Worm (Caenorhabditis elegans) whole organism, early embryonic: ENCODE results near the gene srg-47.

Experiments
- B0310.2 ChIP-seq: sonication (generic microtip); optimal IDR thresholded peaks from 2 replicates; lab custom pipeline; 2016; ENCODE audit warnings: mild to moderate bottlenecking, missing genetic modification characterization, missing compliant biosample characterization
- aly-1 ChIP-seq: sonication (generic microtip); optimal IDR thresholded peaks from 2 replicates; lab custom pipeline; 2016; ENCODE audit warnings: missing genetic modification characterization, missing compliant biosample characterization
- ama-1 ChIP-seq: fragments of 150-350 bp; optimal IDR thresholded peaks from 2 replicates; lab custom pipeline; 2014
- ets-7 ChIP-seq: sonication (generic microtip); optimal IDR thresholded peaks from 2 replicates; lab custom pipeline; 2016; ENCODE audit warnings: missing genotype, missing genetic modification characterization, missing compliant biosample characterization
- flt-1 ChIP-seq: fragments of 200-800 bp; sonication (Bioruptor generic); IDR thresholded peaks from 2 replicates; pipeline ENCODE4 v1.3.6; 2022; ENCODE audit warnings: missing genetic modification characterization, missing compliant biosample characterization
- hmg-4 ChIP-seq: fragments of 200-800 bp; sonication (Bioruptor generic); optimal IDR thresholded peaks from 2 replicates; lab custom pipeline; 2018; ENCODE audit warnings: mild to moderate bottlenecking, missing genetic modification characterization, missing compliant biosample characterization
- pes-1 ChIP-seq: fragments of 200-800 bp; sonication (Bioruptor generic); IDR thresholded peaks from 2 replicates; pipeline ENCODE4 v1.3.6; 2022; ENCODE audit warnings: missing genetic modification reagents, missing genetic modification characterization, missing compliant biosample characterization
- scrt-1 ChIP-seq: fragments of 200-800 bp; sonication (Bioruptor generic); IDR thresholded peaks from 2 replicates; pipeline ENCODE4 v1.3.6; 2022; ENCODE audit warnings: missing genetic modification characterization, missing compliant biosample characterization
- sea-1 ChIP-seq: fragments of 200-800 bp; sonication (Bioruptor generic); conservative IDR thresholded peaks from 2 replicates; pipeline ENCODE4 v1.3.6; 2022; ENCODE audit warnings: missing genetic modification characterization, missing compliant biosample characterization

- TF ChIP-seq flt-1 (GFP tag; lab: Robert Waterston, UW) (no peak), scrt-1 (GFP tag; lab: Robert Waterston, UW) (no peak), hmg-4 (GFP tag; lab: Kevin White, UChicago) (no peak), ama-1 (no peak), sea-1 (no peak), B0310.2 (tag; lab: Kevin White, UChicago) (no peak), aly-1 (tag; lab: Kevin White, UChicago) (no peak), ets-7 (no peak), pes-1 (no peak)
Observed at ce11 chrV:14545816-14546283, 10.2 kb downstream of the srg-47 start, which contains the start of gene rike-1.
